Worm (Caenorhabditis elegans) whole organism, L1 larva: Measurements from ENCODE around the gene seld-1.

ENCODE experiments used
- fos-1 ChIP-seq: fragments of 150-350 bp; optimal IDR thresholded peaks from 2 replicates; lab custom pipeline; 2014; ENCODE audit warnings: missing biosample characterization, missing genetic modification characterization
- lin-13 ChIP-seq: fragments of 150-350 bp; optimal IDR thresholded peaks from 2 replicates; lab custom pipeline; 2014; ENCODE audit warnings: missing biosample characterization, missing genetic modification reagents, missing genetic modification characterization
- nhr-237 ChIP-seq: fragments of 150-350 bp; optimal IDR thresholded peaks from 2 replicates; lab custom pipeline; 2014; ENCODE audit warnings: missing biosample characterization, missing genetic modification characterization
- nhr-77 ChIP-seq: fragments of 150-350 bp; optimal IDR thresholded peaks from 2 replicates; lab custom pipeline; 2014; ENCODE audit warnings: missing biosample characterization, missing genetic modification characterization
- skn-1 ChIP-seq: fragments of 150-350 bp; optimal IDR thresholded peaks from 2 replicates; lab custom pipeline; 2014; ENCODE audit warnings: missing biosample characterization, missing genetic modification characterization
- unc-130 ChIP-seq: fragments of 150-350 bp; optimal IDR thresholded peaks from 2 replicates; lab custom pipeline; 2017; ENCODE audit warnings: missing biosample characterization, missing genetic modification characterization, inconsistent platforms
- unc-62 ChIP-seq: fragments of 150-350 bp; optimal IDR thresholded peaks from 2 replicates; lab custom pipeline; 2014; ENCODE audit warnings: missing biosample characterization, missing genetic modification reagents, missing genetic modification characterization
- xbp-1 ChIP-seq: sonication (generic microtip); optimal IDR thresholded peaks from 2 replicates; lab custom pipeline; 2016; ENCODE audit warnings: missing genetic modification characterization, missing compliant biosample characterization
- ztf-11 ChIP-seq, 2 experiments: sonication (generic microtip); optimal IDR thresholded peaks; 2 replicates each; lab custom pipeline; 2016 to 2017; ENCODE audit warnings: missing genetic modification characterization in 2 of 2, missing biosample characterization in 1 of 2, missing compliant biosample characterization in 1 of 2
- ztf-4 ChIP-seq: fragments of 150-350 bp; optimal IDR thresholded peaks from 2 replicates; lab custom pipeline; 2014; ENCODE audit warnings: missing biosample characterization, missing genetic modification characterization

- TF ChIP-seq xbp-1 (tag; lab: Kevin White, UChicago) (no peak), ztf-4 (tag; lab: Kevin White, UChicago) (no peak), nhr-237 (tag; lab: Kevin White, UChicago) (no peak), unc-130 (tag; lab: Kevin White, UChicago) (no peak), lin-13 (GFP tag; lab: Kevin White, UChicago) (no peak), fos-1 (tag; lab: Kevin White, UChicago) (no peak), unc-62 (GFP tag; lab: Kevin White, UChicago) (no peak), ztf-11 (tag; optimal IDR thresholded peaks at IDR 0.05; lab: Kevin White, UChicago) (no peak), skn-1 (tag; lab: Kevin White, UChicago) (no peak), nhr-77 (tag; lab: Kevin White, UChicago) (no peak)
Measured at ce11 chrIV:13493719-13494118, 11.5 kb upstream of the seld-1 start.
